Worm (Caenorhabditis elegans) whole organism, L4/young adult: Measurements from ENCODE around the gene F53B7.4.

Experiments used
- W03F9.2 ChIP-seq: fragments of 150-350 bp; optimal IDR thresholded peaks from 2 replicates; lab custom pipeline; 2014; ENCODE audit warnings: missing biosample characterization, missing genetic modification characterization
- dao-5 ChIP-seq: sonication (generic microtip); optimal IDR thresholded peaks from 2 replicates; lab custom pipeline; 2016; ENCODE audit warnings: missing genotype, missing genetic modification characterization, moderate library complexity, missing compliant biosample characterization
- him-1 ChIP-seq: sonication (generic microtip); optimal IDR thresholded peaks from 2 replicates; lab custom pipeline; 2016; ENCODE audit warnings: missing genotype, missing genetic modification reagents, missing genetic modification characterization, missing compliant biosample characterization

Gene F53B7.4

DNA sequence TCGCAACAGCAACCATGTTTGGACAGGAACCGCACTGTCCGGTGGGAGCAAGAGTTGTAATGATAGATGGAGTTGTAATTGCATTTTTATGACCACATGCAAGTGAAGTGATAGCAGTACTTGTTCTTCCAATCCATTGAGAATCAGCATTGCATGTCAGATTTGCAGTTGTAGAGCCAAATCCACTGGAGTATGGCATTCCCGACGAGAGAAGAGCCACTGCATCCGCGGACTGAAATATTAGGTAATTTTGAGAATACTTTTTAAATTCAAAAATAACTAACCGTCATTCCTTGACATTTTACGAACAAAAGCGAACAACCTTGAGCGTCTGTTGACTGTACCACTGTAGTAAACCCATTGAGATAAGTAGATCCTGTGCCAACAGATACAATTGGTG is 27.2 kb downstream of the F53B7.4 start:
- no peak for TF ChIP-seq W03F9.2 (tag; lab: Kevin White, UChicago)
- no peak for TF ChIP-seq dao-5 (tag; lab: Kevin White, UChicago)
- no peak for TF ChIP-seq him-1 (tag; lab: Kevin White, UChicago)

DNA sequence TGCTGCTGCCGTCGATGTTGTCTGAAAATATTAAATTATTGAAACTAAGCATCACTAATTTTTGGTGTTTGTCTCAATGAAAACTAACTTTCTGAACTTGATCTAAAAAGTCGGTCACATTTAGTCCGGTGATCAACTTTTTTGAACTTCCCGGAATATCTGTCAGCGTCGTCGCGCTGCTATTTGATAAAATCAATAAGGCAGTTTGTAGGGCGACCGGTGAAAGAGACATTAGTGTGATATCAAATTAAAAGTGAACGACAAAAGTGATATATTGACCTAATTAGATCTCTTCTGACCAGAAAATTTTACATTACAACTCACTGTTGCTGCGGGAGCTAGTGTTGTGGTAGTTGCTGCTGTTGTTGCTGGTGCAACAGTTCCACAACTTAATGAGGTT is 31.4 kb downstream of the F53B7.4 start:
- TF ChIP-seq W03F9.2 (tag; lab: Kevin White, UChicago) (no peak), dao-5 (tag; lab: Kevin White, UChicago) (no peak), him-1 (tag; lab: Kevin White, UChicago) (no peak)

DNA sequence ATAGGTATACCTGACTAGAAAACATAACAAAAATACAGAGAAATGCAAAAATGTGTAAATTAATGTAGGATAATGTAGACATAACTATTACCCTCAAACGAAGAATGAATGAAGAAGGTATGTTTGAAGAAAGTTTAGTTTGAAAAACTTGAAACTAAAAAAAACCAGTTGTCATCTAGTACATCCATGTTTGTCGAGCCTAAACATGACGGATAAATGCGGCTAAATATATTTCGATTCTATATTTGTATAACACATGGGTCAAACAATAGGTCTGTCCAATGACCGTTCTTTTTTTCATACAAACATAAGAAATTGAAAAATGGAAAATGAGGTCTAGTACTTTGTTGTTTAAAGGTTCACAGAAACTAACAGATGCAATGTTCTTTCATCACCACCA is 32.3 kb downstream of the F53B7.4 start, which contains the start of gene F17C11.22:
TSS of gene F17C11.22 (minus strand) at position 101 of the 400 bp plus-strand sequence.
- TF ChIP-seq W03F9.2 (tag; lab: Kevin White, UChicago), result no peak
- no peak for TF ChIP-seq dao-5 (tag; lab: Kevin White, UChicago)
- no peak for TF ChIP-seq him-1 (tag; lab: Kevin White, UChicago)

ce11 chrV:10967594-10968273 is 34.6 kb downstream of the F53B7.4 start:
- TF ChIP-seq dao-5 (tag; lab: Kevin White, UChicago) (no peak), him-1 (tag; lab: Kevin White, UChicago) (no peak), W03F9.2 (tag; lab: Kevin White, UChicago) (no peak)

DNA sequence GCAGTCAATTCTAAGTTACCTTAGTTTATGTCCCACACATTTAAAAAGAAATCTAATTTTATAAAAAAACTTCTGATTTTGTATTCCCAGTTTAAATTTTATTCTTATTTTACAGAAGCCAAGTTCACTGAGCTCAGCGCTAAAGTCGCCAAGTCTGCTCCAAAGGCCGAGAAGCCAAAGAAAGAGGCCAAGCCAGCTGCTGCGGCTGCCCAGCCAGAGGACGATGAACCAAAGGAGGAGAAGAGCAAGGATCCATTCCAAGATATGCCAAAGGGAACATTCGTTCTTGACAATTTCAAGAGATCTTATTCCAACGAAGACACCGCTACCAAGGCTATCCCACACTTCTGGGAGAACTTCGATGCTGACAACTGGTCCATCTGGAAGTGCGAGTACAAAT is 35.5 kb downstream of the F53B7.4 start:
- TF ChIP-seq dao-5 (tag; lab: Kevin White, UChicago), result no peak
- TF ChIP-seq him-1 (tag; lab: Kevin White, UChicago), result no peak
- TF ChIP-seq W03F9.2 (tag; lab: Kevin White, UChicago), result no peak

DNA sequence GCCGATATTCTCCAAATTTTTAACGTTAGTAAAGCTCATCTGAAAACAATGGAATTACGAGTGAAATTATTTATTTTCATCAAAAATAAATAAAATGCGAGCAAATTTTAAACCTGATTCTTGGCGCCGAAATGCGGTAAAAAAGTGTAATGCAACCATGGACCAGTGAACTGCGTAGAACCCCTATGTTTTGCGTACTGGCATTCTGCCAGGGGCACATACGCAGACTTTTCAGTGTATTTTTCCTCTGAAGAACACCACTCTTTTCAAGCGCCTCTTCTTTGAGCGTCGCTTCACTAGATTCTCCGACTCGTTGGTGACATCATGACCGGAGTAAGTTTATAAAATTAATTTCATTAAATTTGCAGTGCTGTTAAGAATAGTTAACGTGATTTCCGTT is 36.8 kb downstream of the F53B7.4 start, which contains the start of the genes ctf-4 and eef-1G:
TSS of gene ctf-4 (minus strand) at position 39 of the 400 bp plus-strand sequence.
TSS of gene eef-1G (plus strand) at position 219 of the 400 bp plus-strand sequence.
- TF ChIP-seq dao-5 (tag; lab: Kevin White, UChicago), result no peak
- peak; percentile 89 for TF ChIP-seq him-1 (tag; lab: Kevin White, UChicago)
- peak; percentile 97 for TF ChIP-seq W03F9.2 (tag; lab: Kevin White, UChicago)

- TF ChIP-seq W03F9.2 (tag; lab: Kevin White, UChicago) (peak; percentile 42), him-1 (tag; lab: Kevin White, UChicago) (peak; percentile 73), dao-5 (tag; lab: Kevin White, UChicago) (no peak)
These were observed 40.9 kb downstream of the F53B7.4 start for ce11 chrV:10961448-10961870.

DNA sequence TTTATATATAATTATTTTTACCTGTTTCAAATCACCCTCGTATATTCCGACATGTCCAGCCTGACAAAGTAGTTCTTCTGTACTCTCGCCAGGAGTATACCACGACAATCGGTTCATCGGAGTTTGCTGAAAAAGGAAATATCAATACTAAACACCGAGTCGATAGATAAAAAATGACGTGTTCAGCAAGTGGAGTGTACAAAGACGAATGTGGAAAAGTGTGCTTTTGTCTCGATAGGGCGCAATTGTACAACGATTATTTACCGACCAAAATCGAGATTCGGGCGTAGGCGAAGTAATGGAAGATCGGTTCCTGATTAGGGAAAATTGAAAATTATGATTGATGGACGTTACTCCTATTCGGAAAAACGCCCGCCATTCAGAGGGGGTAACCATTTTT is 41.8 kb downstream of the F53B7.4 start, which contains the start of gene vps-36:
TSS of gene vps-36 (minus strand) at position 126 of the 400 bp plus-strand sequence.
- TF ChIP-seq dao-5 (tag; lab: Kevin White, UChicago) (no peak), W03F9.2 (tag; lab: Kevin White, UChicago) (no peak), him-1 (tag; lab: Kevin White, UChicago) (no peak)

ce11 chrV:10958322-10958900 is 43.9 kb downstream of the F53B7.4 start, which contains the start of gene pigt-1:
pigt-1 (minus strand) TSS chrV:10958821.
- TF ChIP-seq dao-5 (tag; lab: Kevin White, UChicago) (no peak), W03F9.2 (tag; lab: Kevin White, UChicago) (peak; percentile 11)

- TF ChIP-seq W03F9.2 (tag; lab: Kevin White, UChicago), result no peak
These were observed 46.5 kb downstream of the F53B7.4 start, which contains the start of gene F17C11.13 for ce11 chrV:10955681-10956476. F17C11.13 (plus strand) TSS chrV:10955923.

DNA sequence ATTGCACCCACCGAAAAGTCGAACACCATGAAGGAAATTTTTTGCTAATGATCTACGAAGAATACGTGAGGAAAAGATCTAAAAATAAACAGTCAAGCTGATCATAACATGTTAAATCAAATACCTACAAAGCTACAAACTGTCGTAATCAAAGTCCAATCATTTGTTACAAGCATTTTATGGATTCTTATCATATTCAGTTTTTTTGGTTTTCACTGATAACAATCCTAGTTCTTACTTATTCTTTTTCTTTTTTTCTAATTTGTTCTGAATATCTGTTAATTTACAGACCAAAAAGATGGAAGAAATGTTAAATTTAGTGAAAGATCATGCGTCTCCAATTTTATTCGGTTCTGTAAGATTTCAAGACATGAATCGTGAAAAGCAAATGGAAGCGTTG is 47.5 kb downstream of the F53B7.4 start, which contains the start of gene F17C11.6:
TSS of gene F17C11.6 (plus strand) at position 290 of the 400 bp plus-strand sequence.
- TF ChIP-seq W03F9.2 (tag; lab: Kevin White, UChicago) (no peak), dao-5 (tag; lab: Kevin White, UChicago) (no peak), him-1 (tag; lab: Kevin White, UChicago) (no peak)

DNA sequence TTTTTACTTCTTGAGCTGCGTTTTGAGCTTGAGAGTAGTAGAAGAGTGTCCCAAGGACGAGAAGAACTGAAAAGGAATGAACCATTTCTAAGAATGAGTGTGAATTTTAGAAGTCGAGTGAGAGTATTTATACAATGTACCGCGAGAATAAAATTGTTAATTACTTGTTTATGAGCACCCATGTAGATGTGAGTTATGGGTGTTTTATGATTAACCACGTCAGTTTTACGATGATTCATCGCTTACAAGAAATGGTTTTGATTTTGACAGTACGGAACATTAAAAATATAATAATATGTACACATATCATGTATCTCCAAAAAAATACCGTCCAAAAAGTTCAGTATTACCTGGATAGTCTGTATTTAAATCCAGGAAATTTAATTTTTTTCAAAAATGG is 48.0 kb downstream of the F53B7.4 start, which contains the start of gene clec-221:
TSS of gene clec-221 (minus strand) at position 101 of the 400 bp plus-strand sequence.
- TF ChIP-seq him-1 (tag; lab: Kevin White, UChicago), result no peak
- TF ChIP-seq dao-5 (tag; lab: Kevin White, UChicago), result no peak
- no peak for TF ChIP-seq W03F9.2 (tag; lab: Kevin White, UChicago)
